Worm (Caenorhabditis elegans) whole organism, late embryonic: ENCODE measurements around the gene pygl-1.
A peak's percentile ranks its signal among the peaks of the same experiment; 100 is the strongest.

Experiments
- C08G9.2 ChIP-seq: sonication (generic microtip); optimal IDR thresholded peaks from 2 replicates; lab custom pipeline; 2016; ENCODE audit warnings: mild to moderate bottlenecking, missing genetic modification characterization, moderate library complexity, missing compliant biosample characterization
- F13H6.1 ChIP-seq: sonication (generic microtip); optimal IDR thresholded peaks from 2 replicates; lab custom pipeline; 2016; ENCODE audit warnings: missing genetic modification characterization, missing compliant biosample characterization
- K02D7.2 ChIP-seq: sonication (generic microtip); optimal IDR thresholded peaks from 2 replicates; lab custom pipeline; 2017; ENCODE audit warnings: mild to moderate bottlenecking, missing genetic modification characterization, missing compliant biosample characterization
- K09A11.1 ChIP-seq: sonication (generic microtip); optimal IDR thresholded peaks from 2 replicates; lab custom pipeline; 2017; ENCODE audit warnings: antibody characterized with exemption, mild to moderate bottlenecking, missing genetic modification characterization, missing compliant biosample characterization; ENCODE audit not compliant: insufficient read depth
- Y22D7AL.16 ChIP-seq: sonication (generic microtip); optimal IDR thresholded peaks from 2 replicates; lab custom pipeline; 2016; ENCODE audit warnings: missing genetic modification characterization, missing compliant biosample characterization
- ama-1 ChIP-seq: fragments of 150-350 bp; optimal IDR thresholded peaks from 2 replicates; lab custom pipeline; 2014
- ceh-18 ChIP-seq: sonication (generic microtip); optimal IDR thresholded peaks from 2 replicates; lab custom pipeline; 2016; ENCODE audit warnings: missing genetic modification characterization, missing compliant biosample characterization
- ceh-19 ChIP-seq: fragments of 200-800 bp; sonication (Bioruptor generic); optimal IDR thresholded peaks from 2 replicates; lab custom pipeline; 2018; ENCODE audit warnings: mild to moderate bottlenecking, missing genetic modification characterization, missing compliant biosample characterization
- ceh-24 ChIP-seq: sonication (generic microtip); optimal IDR thresholded peaks from 2 replicates; lab custom pipeline; 2016; ENCODE audit warnings: mild to moderate bottlenecking, missing genetic modification characterization, missing compliant biosample characterization
- ceh-30 ChIP-seq: fragments of 150-350 bp; optimal IDR thresholded peaks from 2 replicates; lab custom pipeline; 2014; ENCODE audit warnings: missing biosample characterization, missing genetic modification characterization
- ceh-34 ChIP-seq: sonication (generic microtip); optimal IDR thresholded peaks from 2 replicates; lab custom pipeline; 2016; ENCODE audit warnings: mild to moderate bottlenecking, missing genetic modification characterization, missing compliant biosample characterization
- ceh-45 ChIP-seq: fragments of 200-800 bp; sonication (Bioruptor generic); IDR thresholded peaks from 2 replicates; pipeline ENCODE4 v1.3.6; 2022; ENCODE audit warnings: missing genetic modification reagents, missing genetic modification characterization, missing compliant biosample characterization
- ceh-48 ChIP-seq: sonication (generic microtip); optimal IDR thresholded peaks from 2 replicates; lab custom pipeline; 2016; ENCODE audit warnings: missing genetic modification characterization, inconsistent platforms, missing compliant biosample characterization
- ceh-6 ChIP-seq: fragments of 200-800 bp; sonication (Bioruptor generic); optimal IDR thresholded peaks from 2 replicates; lab custom pipeline; 2018; ENCODE audit warnings: mild to moderate bottlenecking, missing genetic modification characterization, missing compliant biosample characterization
- dve-1 ChIP-seq: sonication (generic microtip); optimal IDR thresholded peaks from 2 replicates; lab custom pipeline; 2017; ENCODE audit warnings: antibody characterized with exemption, mild to moderate bottlenecking, missing genetic modification characterization, missing compliant biosample characterization
- elt-2 ChIP-seq: sonication (generic microtip); optimal IDR thresholded peaks from 2 replicates; lab custom pipeline; 2016; ENCODE audit warnings: missing genetic modification reagents, missing genetic modification characterization, missing compliant biosample characterization
- elt-4 ChIP-seq: sonication (generic microtip); optimal IDR thresholded peaks from 2 replicates; lab custom pipeline; 2016; ENCODE audit warnings: missing genetic modification characterization, missing compliant biosample characterization
- ets-4 ChIP-seq: sonication (generic microtip); optimal IDR thresholded peaks from 2 replicates; lab custom pipeline; 2016; ENCODE audit warnings: missing genetic modification characterization, missing compliant biosample characterization
- eyg-1 ChIP-seq: sonication (generic microtip); optimal IDR thresholded peaks from 2 replicates; lab custom pipeline; 2016; ENCODE audit warnings: missing genotype, missing genetic modification characterization, missing compliant biosample characterization
- fkh-6 ChIP-seq: sonication (generic microtip); optimal IDR thresholded peaks from 2 replicates; lab custom pipeline; 2016; ENCODE audit warnings: missing genetic modification characterization, missing compliant biosample characterization
- gmeb-2 ChIP-seq: sonication (generic microtip); optimal IDR thresholded peaks from 2 replicates; lab custom pipeline; 2016; ENCODE audit warnings: missing genetic modification characterization, inconsistent platforms, missing compliant biosample characterization
- hlh-13 ChIP-seq: fragments of 200-800 bp; sonication (Bioruptor generic); optimal IDR thresholded peaks from 2 replicates; lab custom pipeline; 2018; ENCODE audit warnings: mild to moderate bottlenecking, missing genetic modification characterization, missing compliant biosample characterization
- hlh-30 ChIP-seq: sonication (generic microtip); optimal IDR thresholded peaks from 2 replicates; lab custom pipeline; 2017; ENCODE audit warnings: antibody characterized with exemption, missing genetic modification characterization, missing compliant biosample characterization; ENCODE audit not compliant: insufficient read depth
- hlh-8 ChIP-seq: sonication (generic microtip); optimal IDR thresholded peaks from 2 replicates; lab custom pipeline; 2016; ENCODE audit warnings: missing genotype, missing genetic modification characterization, missing compliant biosample characterization
- lim-6 ChIP-seq: sonication (generic microtip); optimal IDR thresholded peaks from 2 replicates; lab custom pipeline; 2016; ENCODE audit warnings: missing genetic modification characterization, missing compliant biosample characterization
- lin-11 ChIP-seq: fragments of 200-800 bp; sonication (Bioruptor generic); optimal IDR thresholded peaks from 2 replicates; lab custom pipeline; 2018; ENCODE audit warnings: mild to moderate bottlenecking, missing genetic modification characterization, missing compliant biosample characterization
- madf-2 ChIP-seq: sonication (generic microtip); optimal IDR thresholded peaks from 2 replicates; lab custom pipeline; 2017; ENCODE audit warnings: missing genetic modification characterization, missing compliant biosample characterization
- nfya-1 ChIP-seq: sonication (generic microtip); optimal IDR thresholded peaks from 2 replicates; lab custom pipeline; 2017; ENCODE audit warnings: missing genetic modification characterization, mild to moderate bottlenecking, missing compliant biosample characterization, antibody characterized with exemption, moderate library complexity
- nhr-11 ChIP-seq: fragments of 150-350 bp; optimal IDR thresholded peaks from 2 replicates; lab custom pipeline; 2014; ENCODE audit warnings: missing biosample characterization, missing genetic modification characterization
- nhr-232 ChIP-seq: sonication (generic microtip); optimal IDR thresholded peaks from 2 replicates; lab custom pipeline; 2016; ENCODE audit warnings: missing genetic modification characterization, missing compliant biosample characterization
- npax-4 ChIP-seq: sonication (generic microtip); optimal IDR thresholded peaks from 2 replicates; lab custom pipeline; 2016; ENCODE audit warnings: missing genetic modification characterization, missing compliant biosample characterization
- pag-3 ChIP-seq: sonication (generic microtip); optimal IDR thresholded peaks from 2 replicates; lab custom pipeline; 2016; ENCODE audit warnings: missing compliant biosample characterization, missing genetic modification characterization, borderline replicate concordance
- pat-9 ChIP-seq: fragments of 200-800 bp; sonication (Bioruptor generic); optimal IDR thresholded peaks from 2 replicates; lab custom pipeline; 2018; ENCODE audit warnings: mild to moderate bottlenecking, missing genetic modification characterization, moderate library complexity, missing compliant biosample characterization
- pax-1 ChIP-seq: fragments of 150-350 bp; optimal IDR thresholded peaks from 2 replicates; lab custom pipeline; 2014; ENCODE audit warnings: missing biosample characterization, missing genetic modification characterization
- pha-4 ChIP-seq: fragments of 150-350 bp; optimal IDR thresholded peaks from 2 replicates; lab custom pipeline; 2018; ENCODE audit warnings: missing biosample characterization, missing genetic modification reagents, missing genetic modification characterization
- pqm-1 ChIP-seq: sonication (generic microtip); optimal IDR thresholded peaks from 2 replicates; lab custom pipeline; 2016; ENCODE audit warnings: missing genetic modification characterization, missing compliant biosample characterization
- pros-1 ChIP-seq: fragments of 150-350 bp; optimal IDR thresholded peaks from 2 replicates; lab custom pipeline; 2014; ENCODE audit warnings: missing biosample characterization, missing genetic modification reagents, missing genetic modification characterization
- ref-2 ChIP-seq: sonication (generic microtip); optimal IDR thresholded peaks from 2 replicates; lab custom pipeline; 2016; ENCODE audit warnings: missing genetic modification characterization, missing compliant biosample characterization
- sdc-2 ChIP-seq: sonication (generic microtip); optimal IDR thresholded peaks from 2 replicates; lab custom pipeline; 2016; ENCODE audit warnings: missing genotype, missing genetic modification characterization, missing compliant biosample characterization
- sox-2 ChIP-seq: fragments of 200-800 bp; sonication (Bioruptor generic); IDR thresholded peaks from 2 replicates; pipeline ENCODE4 v1.3.6; 2022; ENCODE audit warnings: missing genetic modification reagents, missing genetic modification characterization, missing compliant biosample characterization
- syd-9 ChIP-seq: sonication (generic microtip); optimal IDR thresholded peaks from 2 replicates; lab custom pipeline; 2016; ENCODE audit warnings: mild to moderate bottlenecking, missing genetic modification characterization, moderate library complexity, missing compliant biosample characterization
- tbx-2 ChIP-seq: sonication (generic microtip); optimal IDR thresholded peaks from 2 replicates; lab custom pipeline; 2016; ENCODE audit warnings: missing genetic modification characterization, missing compliant biosample characterization
- unc-3 ChIP-seq, 2 experiments: fragments of 200-800 bp in 1 of 2; sonication (Bioruptor generic) in 1 of 2; sonication (generic microtip) in 1 of 2; conservative IDR thresholded peaks in 1 of 2; optimal IDR thresholded peaks in 1 of 2; 2 replicates each; pipeline versions ENCODE4 v1.3.6 to Lab custom; 2016 to 2022; ENCODE audit warnings: missing compliant biosample characterization in 2 of 2, missing genetic modification characterization in 2 of 2, missing genetic modification reagents in 1 of 2
- unc-42 ChIP-seq: sonication (generic microtip); optimal IDR thresholded peaks from 2 replicates; lab custom pipeline; 2016; ENCODE audit warnings: missing genotype, missing genetic modification characterization, missing compliant biosample characterization
- unc-55 ChIP-seq: sonication (generic microtip); optimal IDR thresholded peaks from 2 replicates; lab custom pipeline; 2017; ENCODE audit warnings: missing biosample characterization, missing genetic modification reagents, missing genetic modification characterization
- unc-86 ChIP-seq: sonication (generic microtip); optimal IDR thresholded peaks from 2 replicates; lab custom pipeline; 2016; ENCODE audit warnings: missing genetic modification characterization, missing compliant biosample characterization
- ztf-16 ChIP-seq: sonication (generic microtip); optimal IDR thresholded peaks from 2 replicates; lab custom pipeline; 2017; ENCODE audit warnings: missing genetic modification characterization, missing compliant biosample characterization

pygl-1 gene

ce11 chrV:3587633-3588032 is 8.8 kb downstream of the pygl-1 start (continued):
- TF ChIP-seq unc-3 (GFP tag; conservative IDR thresholded peaks at IDR 0.05; lab: Robert Waterston, UW) (0 out of 2 replicates have a peak, but pooled peaks have one; percentile 38), unc-3 (tag; optimal IDR thresholded peaks at IDR 0.05; lab: Kevin White, UChicago) (peak; percentile 55), madf-2 (no peak), hlh-8 (no peak), ceh-19 (GFP tag; lab: Kevin White, UChicago) (peak; percentile 49), ets-4 (tag; lab: Kevin White, UChicago) (no peak), ceh-6 (GFP tag; lab: Kevin White, UChicago) (peak; percentile 39), pha-4 (tag; lab: Kevin White, UChicago) (no peak), ama-1 (lab: Kevin White, UChicago) (no peak), tbx-2 (peak; percentile 74), ceh-30 (no peak), pax-1 (tag; lab: Kevin White, UChicago) (no peak), ref-2 (no peak), sox-2 (GFP tag; lab: Robert Waterston, UW) (no peak; the same call in 1 of the 2 replicates), ceh-48 (tag; lab: Kevin White, UChicago) (peak; percentile 34), K02D7.2 (tag; lab: Kevin White, UChicago) (peak; percentile 18), ceh-34 (tag; lab: Kevin White, UChicago) (peak; percentile 74), unc-86 (tag; lab: Kevin White, UChicago) (peak; percentile 11), fkh-6 (peak; percentile 33), ceh-18 (peak; percentile 19), elt-2 (tag; lab: Kevin White, UChicago) (peak; percentile 81), gmeb-2 (tag; lab: Kevin White, UChicago) (peak; percentile 40), C08G9.2 (tag; lab: Kevin White, UChicago) (no peak), F13H6.1 (tag; lab: Kevin White, UChicago) (peak; percentile 46), unc-55 (GFP tag; lab: Kevin White, UChicago) (no peak), dve-1 (no peak), eyg-1 (no peak), lim-6 (tag; lab: Kevin White, UChicago) (no peak), hlh-13 (GFP tag; lab: Kevin White, UChicago) (no peak), K09A11.1 (tag; lab: Kevin White, UChicago) (peak; percentile 54), sdc-2 (tag; lab: Kevin White, UChicago) (peak; percentile 19), pat-9 (peak; percentile 31), nfya-1 (tag; lab: Kevin White, UChicago) (peak; percentile 24), elt-4 (tag; lab: Kevin White, UChicago) (no peak), nhr-11 (tag; lab: Kevin White, UChicago) (no peak), nhr-232 (tag; lab: Kevin White, UChicago) (peak; percentile 56), ceh-45 (GFP tag; lab: Robert Waterston, UW) (no peak), ceh-24 (peak; percentile 0), hlh-30 (tag; lab: Kevin White, UChicago) (no peak)

ce11 chrV:3588223-3588622 is 9.4 kb downstream of the pygl-1 start:
- TF ChIP-seq pros-1 (no peak), pax-1 (tag; lab: Kevin White, UChicago) (no peak), unc-42 (no peak), lin-11 (tag; lab: Kevin White, UChicago) (no peak), ztf-16 (no peak), syd-9 (tag; lab: Kevin White, UChicago) (no peak), ceh-30 (no peak), madf-2 (no peak), nhr-232 (tag; lab: Kevin White, UChicago) (no peak), K02D7.2 (tag; lab: Kevin White, UChicago) (no peak), tbx-2 (no peak), Y22D7AL.16 (tag; lab: Kevin White, UChicago) (no peak), npax-4 (tag; lab: Kevin White, UChicago) (no peak), ceh-24 (no peak), pha-4 (tag; lab: Kevin White, UChicago) (no peak), pag-3 (tag; lab: Kevin White, UChicago) (no peak), ceh-34 (tag; lab: Kevin White, UChicago) (no peak), pqm-1 (no peak)
